Fruit fly (Drosophila melanogaster) whole organism, embryonic: Measurements from ENCODE around the gene IleRS-m.
A peak's percentile ranks its signal among the peaks of the same experiment; 100 is the strongest.

Experiments used
- B-H2 ChIP-seq: fragments of 200-800 bp; sonication (Bioruptor generic); optimal IDR thresholded peaks from 2 replicates; lab custom pipeline; 2018; ENCODE audit warnings: missing biosample characterization, mild to moderate bottlenecking, missing genetic modification characterization
- Bteb2 ChIP-seq: fragments of 200-800 bp; sonication (Bioruptor generic); optimal IDR thresholded peaks from 2 replicates; lab custom pipeline; 2016; ENCODE audit warnings: missing biosample characterization, missing genetic modification characterization
- CG10209 ChIP-seq: fragments of 200-800 bp; sonication (Bioruptor generic); optimal IDR thresholded peaks from 3 replicates; lab custom pipeline; 2017; ENCODE audit warnings: missing biosample characterization, mild to moderate bottlenecking, missing genetic modification characterization, missing genetic modification reagents
- CG10431 ChIP-seq: fragments of 200-800 bp; sonication (Bioruptor generic); optimal IDR thresholded peaks from 3 replicates; lab custom pipeline; 2018; ENCODE audit warnings: missing biosample characterization, mild to moderate bottlenecking, missing genetic modification characterization
- CG10462 ChIP-seq: fragments of 200-800 bp; sonication (Bioruptor generic); optimal IDR thresholded peaks from 2 replicates; lab custom pipeline; 2016; ENCODE audit warnings: missing biosample characterization, missing genetic modification characterization
- CG10654 ChIP-seq: fragments of 200-800 bp; sonication (Bioruptor generic); optimal IDR thresholded peaks from 2 replicates; lab custom pipeline; 2016; ENCODE audit warnings: missing biosample characterization, missing genetic modification characterization
- CG11504 ChIP-seq: fragments of 200-800 bp; sonication (Bioruptor generic); optimal IDR thresholded peaks from 3 replicates; lab custom pipeline; 2019; ENCODE audit warnings: missing biosample characterization, mild to moderate bottlenecking, missing genetic modification characterization, moderate library complexity
- CG12071 ChIP-seq: fragments of 200-800 bp; sonication (Bioruptor generic); optimal IDR thresholded peaks from 3 replicates; lab custom pipeline; 2018; ENCODE audit warnings: missing biosample characterization, mild to moderate bottlenecking, missing genetic modification characterization
- CG13287 ChIP-seq: fragments of 200-800 bp; sonication (Bioruptor generic); IDR thresholded peaks from 2 replicates; pipeline ENCODE4 v1.3.6; 2022; ENCODE audit warnings: missing biosample characterization, missing genetic modification characterization; ENCODE audit not compliant: partially characterized antibody
- CG14860 ChIP-seq: fragments of 200-800 bp; sonication (Bioruptor generic); IDR thresholded peaks from 3 replicates; pipeline ENCODE4 v1.3.6; 2022; ENCODE audit warnings: missing biosample characterization, missing genetic modification characterization; ENCODE audit not compliant: partially characterized antibody
- CG1647 ChIP-seq: fragments of 200-800 bp; sonication (Bioruptor generic); optimal IDR thresholded peaks from 3 replicates; lab custom pipeline; 2016; ENCODE audit warnings: missing biosample characterization, missing genetic modification characterization
- CG17802 ChIP-seq: fragments of 200-800 bp; sonication (Bioruptor generic); optimal IDR thresholded peaks from 2 replicates; lab custom pipeline; 2018; ENCODE audit warnings: missing biosample characterization, mild to moderate bottlenecking, missing genetic modification characterization, moderate library complexity
- CG17829 ChIP-seq: fragments of 200-800 bp; optimal IDR thresholded peaks from 2 replicates; lab custom pipeline; 2019; ENCODE audit warnings: missing biosample characterization, mild to moderate bottlenecking, missing genetic modification characterization, moderate library complexity
- CG2202 ChIP-seq: fragments of 200-800 bp; sonication (Bioruptor generic); optimal IDR thresholded peaks from 2 replicates; lab custom pipeline; 2018; ENCODE audit warnings: missing biosample characterization, mild to moderate bottlenecking, missing genetic modification characterization
- CG30020 ChIP-seq: fragments of 200-800 bp; optimal IDR thresholded peaks from 2 replicates; lab custom pipeline; 2019; ENCODE audit warnings: missing biosample characterization, mild to moderate bottlenecking, missing genetic modification characterization, moderate library complexity
- CG30431 ChIP-seq: fragments of 200-800 bp; sonication (Bioruptor generic); optimal IDR thresholded peaks from 2 replicates; lab custom pipeline; 2017; ENCODE audit warnings: missing biosample characterization, missing genetic modification characterization
- CG31388 ChIP-seq: fragments of 200-800 bp; sonication (Bioruptor generic); optimal IDR thresholded peaks from 2 replicates; lab custom pipeline; 2016; ENCODE audit warnings: missing biosample characterization, missing genetic modification characterization
- CG33557 ChIP-seq: fragments of 200-800 bp; sonication (Bioruptor generic); optimal IDR thresholded peaks from 2 replicates; lab custom pipeline; 2019; ENCODE audit warnings: missing biosample characterization, mild to moderate bottlenecking, missing genetic modification characterization, moderate library complexity
- CG4328 ChIP-seq: fragments of 200-800 bp; sonication (Bioruptor generic); optimal IDR thresholded peaks from 3 replicates; lab custom pipeline; 2017; ENCODE audit warnings: missing biosample characterization, missing genetic modification reagents, missing genetic modification characterization
- CG4730 ChIP-seq: fragments of 200-800 bp; sonication (Bioruptor generic); IDR thresholded peaks from 2 replicates; pipeline ENCODE4 v1.3.6; 2022; ENCODE audit warnings: missing biosample characterization, missing genetic modification characterization
- CG7271 ChIP-seq: fragments of 200-800 bp; sonication (Bioruptor generic); optimal IDR thresholded peaks from 2 replicates; lab custom pipeline; 2018; ENCODE audit warnings: missing biosample characterization, mild to moderate bottlenecking, missing genetic modification characterization, moderate library complexity
- CG7928 ChIP-seq: fragments of 200-800 bp; sonication (Bioruptor generic); optimal IDR thresholded peaks from 2 replicates; lab custom pipeline; 2017; ENCODE audit warnings: missing biosample characterization, mild to moderate bottlenecking, missing genetic modification characterization
- CG8290 ChIP-seq, 3 experiments: fragments of 200-800 bp; sonication (Bioruptor generic); optimal IDR thresholded peaks; 2 replicates each; lab custom pipeline; 2016 to 2019; ENCODE audit warnings: missing biosample characterization in 3 of 3, missing genetic modification characterization in 3 of 3, mild to moderate bottlenecking in 2 of 3, moderate library complexity in 1 of 3
- CHES-1-like ChIP-seq: fragments of 200-800 bp; sonication (Bioruptor generic); optimal IDR thresholded peaks from 2 replicates; lab custom pipeline; 2016; ENCODE audit warnings: missing biosample characterization, missing genetic modification characterization
- CoRest ChIP-seq: fragments of 200-800 bp; sonication (Bioruptor generic); optimal IDR thresholded peaks from 3 replicates; lab custom pipeline; 2018; ENCODE audit warnings: missing biosample characterization, mild to moderate bottlenecking, missing genetic modification characterization, moderate library complexity
- D19B ChIP-seq: fragments of 200-800 bp; sonication (Bioruptor generic); optimal IDR thresholded peaks from 2 replicates; lab custom pipeline; 2017; ENCODE audit warnings: missing biosample characterization, mild to moderate bottlenecking, missing genetic modification characterization
- E2f2 ChIP-seq: fragments of 200-800 bp; sonication (Bioruptor generic); IDR thresholded peaks from 2 replicates; pipeline ENCODE4 v1.3.6; 2022; ENCODE audit warnings: missing biosample characterization, missing genetic modification characterization
- ERR ChIP-seq: fragments of 200-800 bp; sonication (Bioruptor generic); optimal IDR thresholded peaks from 2 replicates; lab custom pipeline; 2016; ENCODE audit warnings: missing biosample characterization, missing genetic modification characterization
- Ets97D ChIP-seq: fragments of 200-800 bp; sonication (Bioruptor generic); optimal IDR thresholded peaks from 3 replicates; lab custom pipeline; 2016; ENCODE audit warnings: missing biosample characterization, missing genetic modification characterization
- HLH3B ChIP-seq: fragments of 200-800 bp; sonication (Bioruptor generic); IDR thresholded peaks from 2 replicates; pipeline ENCODE4 v1.3.6; 2022; ENCODE audit warnings: missing biosample characterization, missing genetic modification characterization
- HmgZ ChIP-seq: fragments of 200-800 bp; sonication (Bioruptor generic); optimal IDR thresholded peaks from 2 replicates; lab custom pipeline; 2018; ENCODE audit warnings: missing biosample characterization, mild to moderate bottlenecking, missing genetic modification characterization
- Hmr ChIP-seq: fragments of 200-800 bp; sonication (Bioruptor generic); optimal IDR thresholded peaks from 3 replicates; lab custom pipeline; 2017; ENCODE audit warnings: mild to moderate bottlenecking, missing biosample characterization, missing genetic modification reagents, missing genetic modification characterization
- Nf-YC ChIP-seq: fragments of 200-800 bp; optimal IDR thresholded peaks from 3 replicates; lab custom pipeline; 2019; ENCODE audit warnings: missing biosample characterization, mild to moderate bottlenecking, missing genetic modification characterization, moderate library complexity
- Optix ChIP-seq: fragments of 200-800 bp; sonication (Bioruptor generic); IDR thresholded peaks from 3 replicates; pipeline ENCODE4 v1.3.6; 2022; ENCODE audit warnings: missing biosample characterization, missing genetic modification characterization
- Ptx1 ChIP-seq: fragments of 200-800 bp; sonication (Bioruptor generic); IDR thresholded peaks from 2 replicates; pipeline ENCODE4 v1.3.6; 2022; ENCODE audit warnings: missing biosample characterization, missing genetic modification characterization
- Spps ChIP-seq: fragments of 200-800 bp; sonication (Bioruptor generic); optimal IDR thresholded peaks from 2 replicates; lab custom pipeline; 2018; ENCODE audit warnings: missing biosample characterization, mild to moderate bottlenecking, missing genetic modification characterization
- bbx ChIP-seq: fragments of 200-800 bp; sonication (Bioruptor generic); IDR thresholded peaks from 2 replicates; pipeline ENCODE4 v1.3.6; 2022; ENCODE audit warnings: missing biosample characterization, missing genetic modification characterization; ENCODE audit not compliant: partially characterized antibody
- btn ChIP-seq: fragments of 200-800 bp; sonication (Bioruptor generic); optimal IDR thresholded peaks from 2 replicates; lab custom pipeline; 2016; ENCODE audit warnings: missing biosample characterization, missing genetic modification characterization
- gcm2 ChIP-seq: fragments of 200-800 bp; sonication (Bioruptor generic); optimal IDR thresholded peaks from 2 replicates; lab custom pipeline; 2016; ENCODE audit warnings: missing biosample characterization, missing genetic modification characterization
- hth ChIP-seq: fragments of >200 bp; optimal IDR thresholded peaks from 2 replicates; lab custom pipeline; 2017; ENCODE audit warnings: inconsistent platforms
- ind ChIP-seq: fragments of 200-800 bp; sonication (Bioruptor generic); optimal IDR thresholded peaks from 3 replicates; lab custom pipeline; 2016; ENCODE audit warnings: missing biosample characterization, missing genetic modification characterization
- jumu ChIP-seq: fragments of 200-800 bp; sonication (Bioruptor generic); optimal IDR thresholded peaks from 3 replicates; lab custom pipeline; 2016; ENCODE audit warnings: missing biosample characterization, missing genetic modification characterization
- knrl ChIP-seq: fragments of 200-800 bp; sonication (Bioruptor generic); IDR thresholded peaks from 3 replicates; pipeline ENCODE4 v1.3.6; 2022; ENCODE audit warnings: missing biosample characterization, missing genetic modification characterization; ENCODE audit not compliant: partially characterized antibody
- lab ChIP-seq: fragments of 200-800 bp; sonication (Bioruptor generic); optimal IDR thresholded peaks from 3 replicates; lab custom pipeline; 2017; ENCODE audit warnings: missing biosample characterization, missing genetic modification characterization, mild to moderate bottlenecking, moderate library complexity, missing genetic modification reagents
- luna ChIP-seq: fragments of 200-800 bp; sonication (Bioruptor generic); optimal IDR thresholded peaks from 2 replicates; lab custom pipeline; 2016; ENCODE audit warnings: missing biosample characterization, missing genetic modification characterization
- prd ChIP-seq, 3 experiments: fragments of >200 bp in 2 of 3; fragments of 200-800 bp in 1 of 3; sonication (Bioruptor generic) in 1 of 3; optimal IDR thresholded peaks in 2 of 3; IDR thresholded peaks in 1 of 3; 2 replicates in 2 of 3; 3 replicates in 1 of 3; pipeline versions ENCODE4 v1.3.6 to Lab custom; 2017 to 2022; ENCODE audit warnings: missing biosample characterization in 1 of 3, missing genetic modification characterization in 1 of 3
- sna ChIP-seq: fragments of 200-800 bp; sonication (Bioruptor generic); IDR thresholded peaks from 2 replicates; pipeline ENCODE4 v1.3.6; 2022; ENCODE audit warnings: missing biosample characterization, missing genetic modification characterization; ENCODE audit not compliant: partially characterized antibody
- ttk ChIP-seq: fragments of 200-800 bp; sonication (Bioruptor generic); IDR thresholded peaks from 2 replicates; pipeline ENCODE4 v2.1.2; 2022; ENCODE audit warnings: missing biosample characterization, missing genetic modification characterization

IleRS-m gene

DNA sequence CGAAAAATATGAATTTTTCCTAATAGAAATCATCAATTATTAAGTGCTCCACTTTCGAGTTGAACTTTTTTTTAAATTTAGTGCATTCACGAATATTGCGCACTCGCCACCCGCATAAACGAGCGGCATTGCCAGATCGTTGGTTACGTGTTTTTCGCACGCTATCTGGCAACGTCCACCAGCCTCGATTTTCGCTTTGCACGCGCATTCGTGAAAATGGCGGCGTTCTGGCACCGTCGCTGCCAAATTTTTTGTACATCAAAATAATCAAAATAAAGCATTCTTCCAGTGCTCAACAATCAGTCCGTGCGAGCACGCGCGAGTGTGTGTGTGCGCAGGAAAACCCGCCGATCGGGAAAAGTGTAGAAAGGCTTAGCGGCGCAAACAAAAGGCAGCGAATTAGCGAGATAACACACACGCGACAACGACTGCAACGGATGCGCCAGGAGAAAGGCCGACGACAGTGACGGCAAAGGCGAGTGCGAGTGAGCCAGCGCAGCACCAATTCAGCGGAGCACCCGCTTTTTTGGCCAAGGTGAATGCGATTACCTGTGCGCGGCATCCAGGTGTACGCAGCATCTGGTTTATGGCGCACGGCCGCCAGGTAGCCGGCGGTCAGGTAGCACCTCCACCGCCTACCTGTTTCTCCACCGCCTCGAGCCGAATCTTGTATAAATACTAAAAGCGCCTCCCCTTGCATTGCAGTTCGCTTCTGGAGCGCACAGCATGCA, 13.7 kb downstream of the IleRS-m start (continued):
- peak; percentile 85 for TF ChIP-seq ERR (GFP tag; lab: Kevin White, UChicago)
- peak; percentile 57 for TF ChIP-seq CG1647 (GFP tag; lab: Kevin White, UChicago)
- TF ChIP-seq CG14860: peak; percentile 32; the same call in 1 of the 3 replicates
- TF ChIP-seq gcm2 (GFP tag; lab: Kevin White, UChicago): no peak
- TF ChIP-seq CG10431 (GFP tag; lab: Kevin White, UChicago): peak; percentile 48
- TF ChIP-seq B-H2: peak; percentile 83
- TF ChIP-seq bbx (GFP tag; lab: Robert Waterston, UW): peak; percentile 80
- TF ChIP-seq CG11504 (tag; lab: Kevin White, UChicago): no peak
- TF ChIP-seq knrl: peak; percentile 73
- peak; percentile 59 for TF ChIP-seq CG30020
- peak; percentile 77 for TF ChIP-seq CG10654 (GFP tag; lab: Kevin White, UChicago)
- peak; percentile 71 for TF ChIP-seq Optix (GFP tag; lab: Robert Waterston, UW)
- TF ChIP-seq CG17829 (tag; lab: Kevin White, UChicago): peak; percentile 86
- no peak for TF ChIP-seq Nf-YC (tag; lab: Kevin White, UChicago)
- TF ChIP-seq prd (optimal IDR thresholded peaks at IDR 0.05; lab: Kevin White, UChicago): no peak
- peak; percentile 82 for TF ChIP-seq prd (GFP tag; IDR thresholded peaks at IDR 0.05; lab: Robert Waterston, UW)
- no peak for TF ChIP-seq lab (GFP tag; lab: Kevin White, UChicago)
- TF ChIP-seq CG30431 (GFP tag; lab: Kevin White, UChicago): peak; percentile 57
- peak; percentile 84 for TF ChIP-seq CG10209 (GFP tag; lab: Kevin White, UChicago)
- TF ChIP-seq CG8290 (GFP tag; optimal IDR thresholded peaks at IDR 0.05; lab: Kevin White, UChicago): peak; percentile 63
- no peak for TF ChIP-seq CG8290 (tag; optimal IDR thresholded peaks at IDR 0.05; lab: Kevin White, UChicago)
- TF ChIP-seq CoRest (tag; lab: Kevin White, UChicago): peak; percentile 81
- TF ChIP-seq CG33557 (GFP tag; lab: Kevin White, UChicago): peak; percentile 49
- peak; percentile 79 for TF ChIP-seq CG13287 (GFP tag; lab: Robert Waterston, UW)
- TF ChIP-seq Spps (tag; lab: Kevin White, UChicago): no peak
- peak; percentile 33 for TF ChIP-seq CG10462
- peak; percentile 79 for TF ChIP-seq Ptx1
- TF ChIP-seq CG17802: no peak
- no peak for TF ChIP-seq CG7271 (tag; lab: Kevin White, UChicago)
- peak; percentile 89 for TF ChIP-seq CG4328
- peak; percentile 51 for TF ChIP-seq sna
- no peak for TF ChIP-seq CG31388 (GFP tag; lab: Kevin White, UChicago)
- TF ChIP-seq CG7928 (GFP tag; lab: Kevin White, UChicago): peak; percentile 21
- TF ChIP-seq CG2202 (tag; lab: Kevin White, UChicago): peak; percentile 58
- TF ChIP-seq Ets97D: peak; percentile 92
- peak; percentile 87 for TF ChIP-seq CHES-1-like
- TF ChIP-seq HLH3B: peak; percentile 75
- no peak for TF ChIP-seq Hmr
- peak; percentile 92 for TF ChIP-seq HmgZ (tag; lab: Kevin White, UChicago)
- TF ChIP-seq CG12071 (GFP tag; lab: Kevin White, UChicago): no peak
- TF ChIP-seq jumu: peak; percentile 85
- peak; percentile 79 for TF ChIP-seq luna
- peak; percentile 64 for TF ChIP-seq E2f2 (GFP tag; lab: Robert Waterston, UW)
- no peak for TF ChIP-seq hth
- no peak for TF ChIP-seq btn
- TF ChIP-seq ttk: peak; percentile 63
- peak; percentile 73 for TF ChIP-seq Bteb2 (GFP tag; lab: Kevin White, UChicago)
- peak; percentile 83 for TF ChIP-seq ind (GFP tag; lab: Kevin White, UChicago)
- TF ChIP-seq CG4730 (GFP tag; lab: Robert Waterston, UW): peak; percentile 52; the same call in 1 of the 2 replicates
- no peak for TF ChIP-seq D19B (GFP tag; lab: Kevin White, UChicago)
